Worm (Caenorhabditis elegans): Measurements from ENCODE around the gene T03F7.7.

The T03F7.7 gene

DNA sequence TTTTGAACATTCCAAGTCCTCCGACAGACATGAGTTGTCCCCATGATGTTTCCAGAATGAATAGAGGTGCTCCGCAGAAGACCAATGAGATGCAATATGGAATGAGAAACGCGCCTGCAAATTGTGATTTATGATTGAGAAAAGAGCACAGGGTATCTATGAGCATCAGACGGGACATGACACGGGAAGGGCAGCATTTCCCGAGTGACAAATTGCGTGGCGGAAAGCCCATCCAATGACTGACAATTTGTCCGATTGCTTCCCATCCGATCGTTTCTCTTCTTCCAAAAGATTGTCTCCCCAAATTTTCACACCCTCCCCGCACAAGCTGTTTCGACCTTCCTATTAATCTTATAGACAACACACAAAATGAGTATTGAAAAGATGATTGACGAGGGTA is 3.4 kb upstream of the T03F7.7 start:
- TF ChIP-seq med-1 (GFP tag; optimal IDR thresholded peaks at IDR 0.05; ENCODE audit: insufficient read depth) = no peak
- TF ChIP-seq ztf-23 (GFP tag; IDR thresholded peaks at IDR 0.05) = no peak
- TF ChIP-seq cog-1 (tag; optimal IDR thresholded peaks at IDR 0.05) = no peak
- TF ChIP-seq tab-1 (GFP tag; IDR thresholded peaks at IDR 0.05) = no peak
- TF ChIP-seq ref-1 (GFP tag; conservative IDR thresholded peaks at IDR 0.05) = no peak
- no peak for TF ChIP-seq T22C8.4 (GFP tag; IDR thresholded peaks at IDR 0.05)
- TF ChIP-seq flt-1 (GFP tag; IDR thresholded peaks at IDR 0.05) = no peak
- TF ChIP-seq ztf-29 (GFP tag; IDR thresholded peaks at IDR 0.05) = no peak
- no peak for TF ChIP-seq klf-2 (GFP tag; conservative IDR thresholded peaks at IDR 0.05)

DNA sequence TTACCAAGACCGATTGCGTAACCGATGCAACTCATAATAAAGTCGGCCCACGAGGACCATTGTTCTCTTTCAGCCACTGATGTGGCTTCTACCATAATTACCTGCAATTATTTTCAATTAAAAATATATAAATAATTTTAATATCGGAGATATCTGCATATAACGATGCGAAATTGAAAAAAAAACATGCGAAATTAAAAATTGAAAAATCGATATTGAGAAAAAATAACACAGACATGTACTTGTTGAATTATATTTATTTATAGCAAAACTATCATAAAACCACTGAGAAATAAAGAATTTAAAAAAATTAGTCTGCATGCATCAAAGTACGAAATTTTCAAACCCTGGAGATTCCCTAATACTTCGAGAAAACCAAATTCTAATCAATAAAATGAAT is 2.9 kb upstream of the T03F7.7 start, which contains the start of gene snf-11:
Gene snf-11 (minus strand): TSS at position 101 of the 400 bp plus-strand sequence.
- no peak for TF ChIP-seq med-1 (GFP tag; optimal IDR thresholded peaks at IDR 0.05; ENCODE audit: insufficient read depth)
- TF ChIP-seq T22C8.4 (GFP tag; IDR thresholded peaks at IDR 0.05) = no peak
- no peak for TF ChIP-seq ztf-29 (GFP tag; IDR thresholded peaks at IDR 0.05)
- no peak for TF ChIP-seq ref-1 (GFP tag; conservative IDR thresholded peaks at IDR 0.05)
- TF ChIP-seq cog-1 (tag; optimal IDR thresholded peaks at IDR 0.05) = no peak
- no peak for TF ChIP-seq ztf-23 (GFP tag; IDR thresholded peaks at IDR 0.05)
- no peak for TF ChIP-seq flt-1 (GFP tag; IDR thresholded peaks at IDR 0.05)
- TF ChIP-seq klf-2 (GFP tag; conservative IDR thresholded peaks at IDR 0.05) = no peak

DNA sequence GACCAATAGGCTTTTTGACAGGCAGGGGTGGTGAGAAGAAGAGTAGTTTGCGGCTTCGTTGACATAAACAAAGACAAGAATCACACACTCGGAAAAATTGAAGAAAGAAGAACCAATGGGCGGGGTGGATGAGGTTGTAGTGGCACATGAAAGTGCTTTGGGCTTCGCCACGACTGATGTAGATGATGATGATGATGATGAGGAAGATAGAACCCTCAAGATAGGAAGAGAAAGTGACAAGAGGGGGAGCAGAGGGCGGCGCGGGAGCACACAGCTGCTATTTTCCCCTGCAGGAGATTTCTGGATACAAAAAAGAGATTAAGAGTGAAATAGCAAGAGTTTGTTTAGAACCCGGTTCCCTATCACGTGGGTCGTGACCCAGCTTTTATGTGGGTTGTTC is 2.3 kb upstream of the T03F7.7 start:
- TF ChIP-seq med-1 (GFP tag; optimal IDR thresholded peaks at IDR 0.05; ENCODE audit: insufficient read depth) (no peak), T22C8.4 (GFP tag; IDR thresholded peaks at IDR 0.05) (no peak), klf-2 (GFP tag; conservative IDR thresholded peaks at IDR 0.05) (no peak), ztf-29 (GFP tag; IDR thresholded peaks at IDR 0.05) (no peak), flt-1 (GFP tag; IDR thresholded peaks at IDR 0.05) (no peak)

DNA sequence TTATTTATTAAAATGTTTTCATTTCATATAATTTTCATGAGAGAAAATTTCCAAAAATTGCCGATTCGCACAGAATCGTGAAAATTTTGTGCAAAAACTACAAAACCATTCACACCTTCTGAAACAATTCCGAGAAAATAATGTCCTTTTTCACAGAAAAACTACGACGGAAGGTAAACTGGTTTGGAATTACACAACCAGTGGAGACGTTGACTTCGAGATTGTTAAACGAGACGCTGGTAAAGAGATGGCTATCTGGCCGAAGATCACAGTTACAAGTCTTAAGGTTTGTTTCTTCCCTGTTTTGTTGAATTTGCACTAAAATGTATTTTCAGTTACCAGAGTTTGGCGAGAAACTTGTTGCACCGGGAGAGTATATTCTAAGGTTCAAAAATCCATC is 1.7 kb downstream of the T03F7.7 start:
- TF ChIP-seq med-1 (GFP tag; optimal IDR thresholded peaks at IDR 0.05; ENCODE audit: insufficient read depth) (no peak), ztf-29 (GFP tag; IDR thresholded peaks at IDR 0.05) (no peak), klf-2 (GFP tag; conservative IDR thresholded peaks at IDR 0.05) (no peak), T22C8.4 (GFP tag; IDR thresholded peaks at IDR 0.05) (no peak), ref-1 (GFP tag; conservative IDR thresholded peaks at IDR 0.05) (no peak), cog-1 (tag; optimal IDR thresholded peaks at IDR 0.05) (no peak), ztf-23 (GFP tag; IDR thresholded peaks at IDR 0.05) (no peak), tab-1 (GFP tag; IDR thresholded peaks at IDR 0.05) (no peak), flt-1 (GFP tag; IDR thresholded peaks at IDR 0.05) (no peak)

DNA sequence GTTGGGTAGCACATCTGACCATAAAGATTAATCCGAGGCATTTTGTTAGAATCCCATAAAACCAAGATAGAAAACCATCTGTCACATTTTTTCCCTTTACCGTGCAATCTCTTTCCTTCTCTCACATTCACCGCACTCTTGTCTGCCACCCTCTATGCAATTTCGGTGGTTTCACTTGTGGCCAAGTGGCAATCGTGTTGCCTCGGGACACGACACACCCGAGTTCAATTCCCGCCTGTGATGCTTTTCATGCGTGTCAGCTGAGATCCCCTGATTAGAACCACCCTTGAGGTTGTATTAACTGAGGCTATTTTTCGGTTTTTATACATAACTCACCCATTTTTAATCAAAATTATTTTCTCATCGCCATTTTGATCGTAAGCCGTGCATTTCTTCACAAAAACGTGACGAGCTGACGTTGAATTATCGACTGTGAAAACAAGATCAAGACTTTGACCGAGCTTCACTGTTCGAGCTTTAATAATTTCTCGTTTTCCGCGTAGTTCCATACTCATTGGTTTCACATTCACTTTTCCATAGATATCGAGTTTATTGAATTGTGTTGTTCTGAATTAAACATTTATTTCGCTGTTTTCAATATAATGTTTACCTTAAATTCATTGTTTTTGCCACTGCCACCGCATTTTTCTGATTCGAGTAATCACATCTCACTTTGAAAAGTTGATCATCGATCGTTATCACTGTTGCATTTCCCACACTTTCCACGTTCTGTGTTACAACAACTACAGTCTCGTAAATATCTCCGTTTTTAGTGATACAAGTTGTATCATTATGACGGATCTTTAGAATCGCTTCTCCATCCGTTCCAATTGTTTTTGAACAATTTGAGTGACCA is 3.0 kb downstream of the T03F7.7 start:
- TF ChIP-seq med-1 (GFP tag; optimal IDR thresholded peaks at IDR 0.05; ENCODE audit: insufficient read depth) (peak; percentile 96), cog-1 (tag; optimal IDR thresholded peaks at IDR 0.05) (peak; percentile 98), T22C8.4 (GFP tag; IDR thresholded peaks at IDR 0.05) (peak; percentile 99), tab-1 (GFP tag; IDR thresholded peaks at IDR 0.05) (peak; percentile 100), ref-1 (GFP tag; conservative IDR thresholded peaks at IDR 0.05) (peak; percentile 99), ztf-23 (GFP tag; IDR thresholded peaks at IDR 0.05) (peak; percentile 99), ztf-29 (GFP tag; IDR thresholded peaks at IDR 0.05) (peak; percentile 100), klf-2 (GFP tag; conservative IDR thresholded peaks at IDR 0.05) (peak; percentile 100), flt-1 (GFP tag; IDR thresholded peaks at IDR 0.05) (peak; percentile 99)

DNA sequence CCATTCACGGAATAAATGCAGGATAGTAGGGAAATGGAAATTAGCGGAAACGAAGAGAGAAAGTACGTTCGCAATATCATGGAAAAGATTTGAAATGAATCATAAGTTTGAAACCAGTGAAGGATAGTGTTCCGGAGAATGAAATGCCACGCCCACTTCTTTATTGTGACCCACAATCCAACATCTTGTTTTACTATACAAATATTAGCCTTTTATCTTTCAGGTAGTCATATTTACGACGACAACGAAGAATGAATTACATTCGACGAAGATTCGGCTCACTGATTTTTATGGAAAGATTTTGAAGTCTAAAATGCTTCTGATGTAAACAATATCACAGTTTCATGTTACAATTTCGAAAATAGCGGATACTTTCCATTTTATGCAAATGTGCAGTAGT is 5.6 kb downstream of the T03F7.7 start, which contains the start of gene cutl-18:
Gene cutl-18 (minus strand): TSS at position 101 of the 400 bp plus-strand sequence.
- no peak for TF ChIP-seq tab-1 (GFP tag; IDR thresholded peaks at IDR 0.05)
- TF ChIP-seq ztf-23 (GFP tag; IDR thresholded peaks at IDR 0.05) = no peak
- TF ChIP-seq med-1 (GFP tag; optimal IDR thresholded peaks at IDR 0.05; ENCODE audit: insufficient read depth) = no peak
- no peak for TF ChIP-seq flt-1 (GFP tag; IDR thresholded peaks at IDR 0.05)
- TF ChIP-seq ztf-29 (GFP tag; IDR thresholded peaks at IDR 0.05) = no peak
- TF ChIP-seq klf-2 (GFP tag; conservative IDR thresholded peaks at IDR 0.05) = no peak
- no peak for TF ChIP-seq ref-1 (GFP tag; conservative IDR thresholded peaks at IDR 0.05)
- TF ChIP-seq T22C8.4 (GFP tag; IDR thresholded peaks at IDR 0.05) = no peak
- no peak for TF ChIP-seq cog-1 (tag; optimal IDR thresholded peaks at IDR 0.05)

DNA sequence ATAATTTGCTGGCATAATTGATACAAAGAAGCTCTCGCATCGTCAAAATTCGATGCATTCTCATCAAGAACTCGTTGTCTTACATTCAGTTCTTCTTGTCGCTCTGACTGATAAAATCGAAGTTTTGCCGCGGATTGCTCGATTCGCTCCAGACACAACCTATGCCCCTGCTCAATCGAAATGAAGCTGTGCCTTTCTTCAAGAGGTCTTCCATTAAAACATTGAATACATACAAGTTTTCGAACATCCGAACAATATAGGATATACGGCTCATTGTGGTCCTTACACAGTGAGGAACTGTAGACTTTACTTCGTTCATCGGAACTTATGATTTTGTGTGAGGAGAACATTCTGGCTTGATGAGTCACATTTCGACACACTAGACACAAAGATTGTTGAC is 9.6 kb downstream of the T03F7.7 start:
- TF ChIP-seq ref-1 (GFP tag; conservative IDR thresholded peaks at IDR 0.05) (no peak), flt-1 (GFP tag; IDR thresholded peaks at IDR 0.05) (no peak), T22C8.4 (GFP tag; IDR thresholded peaks at IDR 0.05) (no peak), cog-1 (tag; optimal IDR thresholded peaks at IDR 0.05) (no peak), ztf-23 (GFP tag; IDR thresholded peaks at IDR 0.05) (no peak), klf-2 (GFP tag; conservative IDR thresholded peaks at IDR 0.05) (no peak), med-1 (GFP tag; optimal IDR thresholded peaks at IDR 0.05; ENCODE audit: insufficient read depth) (no peak), ztf-29 (GFP tag; IDR thresholded peaks at IDR 0.05) (no peak), tab-1 (GFP tag; IDR thresholded peaks at IDR 0.05) (no peak)

DNA sequence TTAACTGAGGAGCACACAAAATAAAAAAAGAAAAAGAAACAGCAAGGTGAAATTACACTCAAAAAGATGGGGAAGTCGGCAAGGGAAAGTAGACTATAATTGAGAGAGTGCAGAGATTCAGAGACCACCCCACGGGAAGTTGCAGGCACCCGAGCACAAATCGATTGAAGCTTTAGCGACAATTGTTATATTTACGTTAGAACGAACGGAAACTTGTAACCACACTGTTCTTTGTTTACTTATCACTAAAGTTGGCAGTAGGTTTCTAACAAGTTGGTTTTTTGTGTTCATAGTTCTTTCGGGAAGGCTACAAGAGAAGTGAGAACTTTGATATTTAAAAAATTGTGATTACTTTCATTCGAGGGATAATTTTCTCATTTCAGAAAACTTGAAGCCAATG is 10.5 kb downstream of the T03F7.7 start, which contains the start of gene F47G9.4:
Gene F47G9.4 (minus strand): TSS at position 98 of the 400 bp plus-strand sequence.
- TF ChIP-seq T22C8.4 (GFP tag; IDR thresholded peaks at IDR 0.05) (no peak), ref-1 (GFP tag; conservative IDR thresholded peaks at IDR 0.05) (no peak), cog-1 (tag; optimal IDR thresholded peaks at IDR 0.05) (no peak), klf-2 (GFP tag; conservative IDR thresholded peaks at IDR 0.05) (no peak), ztf-29 (GFP tag; IDR thresholded peaks at IDR 0.05) (no peak), med-1 (GFP tag; optimal IDR thresholded peaks at IDR 0.05; ENCODE audit: insufficient read depth) (no peak), tab-1 (GFP tag; IDR thresholded peaks at IDR 0.05) (no peak), flt-1 (GFP tag; IDR thresholded peaks at IDR 0.05) (no peak), ztf-23 (GFP tag; IDR thresholded peaks at IDR 0.05) (no peak)

DNA sequence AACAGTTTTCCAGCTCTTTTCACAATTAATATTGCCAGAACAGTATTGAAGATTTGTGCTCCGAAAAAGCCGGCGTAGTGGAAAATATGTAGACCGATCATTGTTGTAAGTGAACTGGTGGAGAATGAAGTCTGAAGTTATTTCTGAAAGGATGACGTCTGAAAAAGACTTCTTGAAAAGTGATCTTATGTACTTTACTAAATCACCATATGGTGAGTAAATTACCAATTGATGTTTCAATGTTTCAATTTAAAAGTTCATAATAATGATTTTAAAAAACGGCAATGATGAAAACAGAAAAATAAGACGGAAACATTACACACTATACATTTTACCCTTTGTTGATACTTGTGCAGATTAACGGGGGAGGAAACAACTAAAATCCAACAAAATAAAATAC is 12.5 kb downstream of the T03F7.7 start, which contains the start of gene str-141:
Gene str-141 (minus strand): TSS at position 101 of the 400 bp plus-strand sequence.
- TF ChIP-seq flt-1 (GFP tag; IDR thresholded peaks at IDR 0.05) (no peak), T22C8.4 (GFP tag; IDR thresholded peaks at IDR 0.05) (no peak), ztf-29 (GFP tag; IDR thresholded peaks at IDR 0.05) (no peak), ztf-23 (GFP tag; IDR thresholded peaks at IDR 0.05) (no peak)

All from whole organism, midembryonic.